Fruit fly (Drosophila melanogaster) whole organism, embryonic: ENCODE measurements around the gene CG14062.

ENCODE experiments used
- Awh ChIP-seq: fragments of 200-800 bp; sonication (Bioruptor generic); IDR thresholded peaks from 2 replicates; pipeline ENCODE4, ENCODE4 v1.3.6; 2022; ENCODE audit warnings: missing biosample characterization, missing genetic modification characterization
- BtbVII ChIP-seq: fragments of 200-800 bp; sonication (Bioruptor generic); optimal IDR thresholded peaks from 3 replicates; lab custom pipeline; 2017; ENCODE audit warnings: missing biosample characterization, mild to moderate bottlenecking, missing genetic modification characterization
- CG10462 ChIP-seq: fragments of 200-800 bp; sonication (Bioruptor generic); optimal IDR thresholded peaks from 2 replicates; lab custom pipeline; 2016; ENCODE audit warnings: missing biosample characterization, missing genetic modification characterization
- CG12219 ChIP-seq: fragments of 200-800 bp; sonication (Bioruptor generic); optimal IDR thresholded peaks from 3 replicates; lab custom pipeline; 2018; ENCODE audit warnings: missing biosample characterization, mild to moderate bottlenecking, missing genetic modification characterization
- CG13287 ChIP-seq: fragments of 200-800 bp; sonication (Bioruptor generic); IDR thresholded peaks from 2 replicates; pipeline ENCODE4 v1.3.6; 2022; ENCODE audit warnings: missing biosample characterization, missing genetic modification characterization; ENCODE audit not compliant: partially characterized antibody
- CG13775 ChIP-seq: fragments of 200-800 bp; sonication (Bioruptor generic); optimal IDR thresholded peaks from 3 replicates; lab custom pipeline; 2017; ENCODE audit warnings: missing biosample characterization, mild to moderate bottlenecking, missing genetic modification characterization
- CG17612 ChIP-seq: fragments of 200-800 bp; sonication (Bioruptor generic); IDR thresholded peaks from 2 replicates; pipeline ENCODE4 v1.3.6; 2022; ENCODE audit warnings: missing biosample characterization, missing genetic modification characterization
- CG2202 ChIP-seq: fragments of 200-800 bp; sonication (Bioruptor generic); optimal IDR thresholded peaks from 2 replicates; lab custom pipeline; 2018; ENCODE audit warnings: missing biosample characterization, mild to moderate bottlenecking, missing genetic modification characterization
- CG2889 ChIP-seq: fragments of 200-800 bp; sonication (Bioruptor generic); IDR thresholded peaks from 3 replicates; pipeline ENCODE4 v1.3.6; 2022; ENCODE audit warnings: missing biosample characterization, missing genetic modification characterization
- CG5180 ChIP-seq: fragments of 200-800 bp; sonication (Bioruptor generic); optimal IDR thresholded peaks from 3 replicates; lab custom pipeline; 2017; ENCODE audit warnings: missing biosample characterization, missing genetic modification characterization, mild to moderate bottlenecking, moderate library complexity, missing genetic modification reagents
- CG8478 ChIP-seq: fragments of >200 bp; optimal IDR thresholded peaks from 2 replicates; lab custom pipeline; 2018
- CG9932 ChIP-seq: fragments of 200-800 bp; sonication (Bioruptor generic); IDR thresholded peaks from 2 replicates; pipeline ENCODE4 v1.3.6; 2022; ENCODE audit warnings: missing biosample characterization, missing genetic modification characterization
- D ChIP-seq, 2 experiments: fragments of 200-800 bp in 1 of 2; fragments of >200 bp in 1 of 2; sonication (Bioruptor generic) in 1 of 2; optimal IDR thresholded peaks; 2 replicates in 1 of 2; 3 replicates in 1 of 2; lab custom pipeline; 2017; ENCODE audit warnings: mild to moderate bottlenecking in 1 of 2, missing biosample characterization in 1 of 2, missing genetic modification characterization in 1 of 2, missing genetic modification reagents in 1 of 2
- Dip2 ChIP-seq: fragments of 200-800 bp; sonication (Bioruptor generic); IDR thresholded peaks from 2 replicates; pipeline ENCODE4 v1.3.6; 2022; ENCODE audit warnings: missing biosample characterization, missing genetic modification characterization
- Dp ChIP-seq: fragments of 200-800 bp; sonication (Bioruptor generic); optimal IDR thresholded peaks from 2 replicates; lab custom pipeline; 2018; ENCODE audit warnings: missing biosample characterization, mild to moderate bottlenecking, missing genetic modification characterization, moderate library complexity
- Eip74EF ChIP-seq, 2 experiments: fragments of 200-800 bp in 1 of 2; fragments of >200 bp in 1 of 2; sonication (Bioruptor generic) in 1 of 2; optimal IDR thresholded peaks; 2 replicates each; lab custom pipeline; 2017 to 2019; ENCODE audit warnings: missing biosample characterization in 2 of 2, missing genetic modification characterization in 2 of 2, mild to moderate bottlenecking in 1 of 2, moderate library complexity in 1 of 2
- H15 ChIP-seq: fragments of 200-800 bp; sonication (Bioruptor generic); IDR thresholded peaks from 3 replicates; pipeline ENCODE4 v1.3.6; 2022; ENCODE audit warnings: missing biosample characterization, missing genetic modification characterization
- Hey ChIP-seq: fragments of 200-800 bp; sonication (Bioruptor generic); optimal IDR thresholded peaks from 3 replicates; lab custom pipeline; 2018; ENCODE audit warnings: missing biosample characterization, mild to moderate bottlenecking, missing genetic modification characterization
- HmgD ChIP-seq: fragments of 200-800 bp; sonication (Bioruptor generic); optimal IDR thresholded peaks from 3 replicates; lab custom pipeline; 2016; ENCODE audit warnings: missing biosample characterization, missing genetic modification characterization
- Hr78 ChIP-seq, 2 experiments: fragments of 200-800 bp in 1 of 2; fragments of >200 bp in 1 of 2; sonication (Bioruptor generic) in 1 of 2; optimal IDR thresholded peaks; 2 replicates each; lab custom pipeline; 2017 to 2019; ENCODE audit warnings: missing biosample characterization in 2 of 2, missing genetic modification characterization in 2 of 2, mild to moderate bottlenecking in 1 of 2, moderate library complexity in 1 of 2
- Med ChIP-seq: fragments of 200-800 bp; sonication (Bioruptor generic); peaks from one replicate; lab custom pipeline; 2016; ENCODE audit warnings: missing biosample characterization, missing genetic modification characterization, mild to moderate bottlenecking, inconsistent platforms, moderate library complexity
- NC2α ChIP-seq: fragments of 200-800 bp; sonication (Bioruptor generic); optimal IDR thresholded peaks from 2 replicates; lab custom pipeline; 2016; ENCODE audit warnings: missing biosample characterization, missing genetic modification characterization
- Opbp ChIP-seq: fragments of 200-800 bp; sonication (Bioruptor generic); IDR thresholded peaks from 3 replicates; pipeline ENCODE4 v1.3.6; 2022; ENCODE audit warnings: missing biosample characterization, missing genetic modification characterization; ENCODE audit not compliant: partially characterized antibody
- Rx ChIP-seq: fragments of 200-800 bp; sonication (Bioruptor generic); IDR thresholded peaks from 2 replicates; pipeline ENCODE4 v1.3.6; 2022; ENCODE audit warnings: missing biosample characterization, missing genetic modification characterization
- Spps ChIP-seq: fragments of 200-800 bp; sonication (Bioruptor generic); optimal IDR thresholded peaks from 2 replicates; lab custom pipeline; 2018; ENCODE audit warnings: missing biosample characterization, mild to moderate bottlenecking, missing genetic modification characterization
- Usf ChIP-seq: fragments of 200-800 bp; sonication (Bioruptor generic); optimal IDR thresholded peaks from 2 replicates; lab custom pipeline; 2017; ENCODE audit warnings: missing genotype, missing biosample characterization, missing genetic modification characterization
- Vsx1 ChIP-seq: fragments of 200-800 bp; sonication (Bioruptor generic); optimal IDR thresholded peaks from 2 replicates; lab custom pipeline; 2017; ENCODE audit warnings: missing biosample characterization, mild to moderate bottlenecking, missing genetic modification characterization, missing genetic modification reagents
- Xbp1 ChIP-seq: fragments of 200-800 bp; sonication (Bioruptor generic); optimal IDR thresholded peaks from 3 replicates; lab custom pipeline; 2016; ENCODE audit warnings: missing biosample characterization, mild to moderate bottlenecking, missing genetic modification characterization
- aop ChIP-seq: fragments of 200-800 bp; sonication (Bioruptor generic); IDR thresholded peaks from 2 replicates; pipeline ENCODE4 v1.3.6; 2022; ENCODE audit warnings: missing biosample characterization, missing genetic modification characterization
- bsh ChIP-seq, 2 experiments: fragments of 200-800 bp; sonication (Bioruptor generic); optimal IDR thresholded peaks; 2 replicates each; lab custom pipeline; 2017 to 2018; ENCODE audit warnings: mild to moderate bottlenecking in 2 of 2, missing biosample characterization in 2 of 2, missing genetic modification characterization in 2 of 2, moderate library complexity in 1 of 2
- chinmo ChIP-seq: fragments of 200-800 bp; sonication (Bioruptor generic); IDR thresholded peaks from 4 replicates; pipeline ENCODE4 v1.3.6; 2022; ENCODE audit warnings: missing biosample characterization, missing genetic modification characterization; ENCODE audit not compliant: partially characterized antibody
- chm ChIP-seq: fragments of 200-800 bp; sonication (Bioruptor generic); IDR thresholded peaks from 2 replicates; pipeline ENCODE4 v1.3.6; 2022; ENCODE audit warnings: missing biosample characterization, missing genetic modification characterization
- dati ChIP-seq: fragments of 200-800 bp; sonication (Bioruptor generic); IDR thresholded peaks from 2 replicates; pipeline ENCODE4 v1.3.6; 2022; ENCODE audit warnings: missing biosample characterization, missing genetic modification characterization
- dpn ChIP-seq, 2 experiments: fragments of 200-800 bp; sonication (Bioruptor generic); optimal IDR thresholded peaks; 3 replicates each; lab custom pipeline; 2016; ENCODE audit warnings: missing biosample characterization in 2 of 2, missing genetic modification characterization in 2 of 2
- eyg ChIP-seq: fragments of 200-800 bp; sonication (Bioruptor generic); optimal IDR thresholded peaks from 3 replicates; lab custom pipeline; 2016; ENCODE audit warnings: missing biosample characterization, missing genetic modification characterization
- gcm2 ChIP-seq: fragments of 200-800 bp; sonication (Bioruptor generic); optimal IDR thresholded peaks from 2 replicates; lab custom pipeline; 2016; ENCODE audit warnings: missing biosample characterization, missing genetic modification characterization
- jigr1 ChIP-seq: fragments of 200-800 bp; sonication (Bioruptor generic); IDR thresholded peaks from 3 replicates; pipeline ENCODE4 v1.3.6; 2022; ENCODE audit warnings: missing biosample characterization, missing genetic modification characterization
- repo ChIP-seq: fragments of 200-800 bp; sonication (Bioruptor generic); optimal IDR thresholded peaks from 2 replicates; lab custom pipeline; 2016; ENCODE audit warnings: missing biosample characterization, missing genetic modification characterization
- sc ChIP-seq, 3 experiments: fragments of >200 bp in 2 of 3; fragments of 200-800 bp in 1 of 3; sonication (Bioruptor generic) in 1 of 3; optimal IDR thresholded peaks; 2 replicates in 2 of 3; 3 replicates in 1 of 3; lab custom pipeline; 2017; ENCODE audit warnings: mild to moderate bottlenecking in 1 of 3, missing biosample characterization in 1 of 3, missing genetic modification characterization in 1 of 3, missing genetic modification reagents in 1 of 3
- sd ChIP-seq: fragments of 200-800 bp; sonication (Bioruptor generic); optimal IDR thresholded peaks from 3 replicates; lab custom pipeline; 2018; ENCODE audit warnings: missing biosample characterization, mild to moderate bottlenecking, missing genetic modification characterization, moderate library complexity
- sens ChIP-seq: fragments of 200-800 bp; sonication (Bioruptor generic); peaks from one replicate; lab custom pipeline; 2016; ENCODE audit warnings: missing biosample characterization, missing genetic modification characterization
- sens-2 ChIP-seq: fragments of 200-800 bp; sonication (Bioruptor generic); IDR thresholded peaks from 2 replicates; pipeline ENCODE4 v1.3.6; 2022; ENCODE audit warnings: missing biosample characterization, missing genetic modification characterization
- sr ChIP-seq: fragments of 200-800 bp; sonication (Bioruptor generic); IDR thresholded peaks from 3 replicates; pipeline ENCODE4 v1.3.6; 2022; ENCODE audit warnings: missing biosample characterization, missing genetic modification characterization
- tgo ChIP-seq: fragments of 200-800 bp; sonication (Bioruptor generic); IDR thresholded peaks from 3 replicates; pipeline ENCODE4 v1.3.6; 2022; ENCODE audit warnings: missing biosample characterization, missing genetic modification characterization
- tio ChIP-seq: fragments of 200-800 bp; sonication (Bioruptor generic); optimal IDR thresholded peaks from 2 replicates; lab custom pipeline; 2017; ENCODE audit warnings: missing biosample characterization, missing genetic modification characterization, inconsistent platforms
- vvl ChIP-seq: fragments of 200-800 bp; sonication (Bioruptor generic); IDR thresholded peaks from 2 replicates; pipeline ENCODE4 v1.3.6; 2022; ENCODE audit warnings: missing biosample characterization, missing genetic modification characterization
- z ChIP-seq: fragments of 200-800 bp; sonication (Bioruptor generic); IDR thresholded peaks from 3 replicates; pipeline ENCODE4 v1.3.6; 2022; ENCODE audit warnings: missing biosample characterization, missing genetic modification characterization

The CG14062 gene

DNA sequence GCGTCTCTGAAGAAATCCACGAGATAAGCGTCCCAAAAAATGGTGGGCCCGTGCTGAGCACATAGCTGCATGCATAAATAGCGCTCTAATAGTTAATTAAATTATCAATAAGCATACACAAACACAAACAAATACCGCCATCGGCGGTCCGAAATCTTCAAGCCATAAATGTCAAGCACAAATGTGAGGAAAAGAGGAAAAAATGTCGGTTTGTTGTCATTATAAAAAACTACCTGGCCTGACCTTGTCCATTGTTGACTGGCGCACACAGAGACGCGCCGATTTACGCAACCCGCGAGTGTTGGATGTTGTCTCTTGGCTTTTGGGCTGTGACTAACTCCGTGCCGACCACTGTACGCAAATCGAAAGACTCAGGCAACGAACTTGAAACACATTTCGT is 45.3 kb upstream of the CG14062 start (continued):
- no peak for TF ChIP-seq CG2202
- peak; percentile 1 for TF ChIP-seq Vsx1 (GFP tag; lab: Kevin White, UChicago)
- TF ChIP-seq CG13775 (GFP tag; lab: Kevin White, UChicago) = no peak
- no peak for TF ChIP-seq dpn (GFP tag; optimal IDR thresholded peaks at IDR 0.05; lab: Kevin White, UChicago)
- TF ChIP-seq Xbp1 (GFP tag; lab: Kevin White, UChicago) = no peak
- no peak; the same call in 1 of the 2 replicates for TF ChIP-seq chm (GFP tag; lab: Robert Waterston, UW)
- TF ChIP-seq CG2889 (GFP tag; lab: Robert Waterston, UW) = no peak
- TF ChIP-seq Dip2 (GFP tag; lab: Robert Waterston, UW) = no peak
- TF ChIP-seq Hey (tag; lab: Kevin White, UChicago) = no peak
- TF ChIP-seq Awh = 0 out of 2 replicates have a peak, but pooled peaks have one; percentile 40
- peak in 1 of 2 experiments; percentile 52 for TF ChIP-seq Eip74EF (GFP tag; optimal IDR thresholded peaks at IDR 0.05; lab: Kevin White, UChicago)
- TF ChIP-seq sd (tag; lab: Kevin White, UChicago) = peak; percentile 71
- no peak for TF ChIP-seq jigr1 (GFP tag; lab: Robert Waterston, UW)
- no peak for TF ChIP-seq CG12219 (GFP tag; lab: Kevin White, UChicago)
- TF ChIP-seq Med = peak; percentile 31
- no peak for TF ChIP-seq HmgD
- TF ChIP-seq tio (GFP tag; lab: Kevin White, UChicago) = no peak
- TF ChIP-seq CG10462 (GFP tag; lab: Kevin White, UChicago) = no peak
- TF ChIP-seq Usf (GFP tag; lab: Kevin White, UChicago) = no peak
- TF ChIP-seq BtbVII = no peak
- no peak for TF ChIP-seq sc (optimal IDR thresholded peaks at IDR 0.05; lab: Kevin White, UChicago)
- no peak for TF ChIP-seq sc (GFP tag; optimal IDR thresholded peaks at IDR 0.05; lab: Kevin White, UChicago)
- TF ChIP-seq D (optimal IDR thresholded peaks at IDR 0.05; lab: Kevin White, UChicago) = no peak
- TF ChIP-seq D (GFP tag; optimal IDR thresholded peaks at IDR 0.05; lab: Kevin White, UChicago) = no peak
- no peak for TF ChIP-seq NC2α (GFP tag; lab: Kevin White, UChicago)
- TF ChIP-seq aop (GFP tag; lab: Robert Waterston, UW) = no peak
- TF ChIP-seq CG17612 = no peak
- TF ChIP-seq dati (GFP tag; lab: Robert Waterston, UW) = no peak
- TF ChIP-seq bsh (GFP tag; optimal IDR thresholded peaks at IDR 0.05; lab: Kevin White, UChicago) = no peak
- TF ChIP-seq sens (GFP tag; lab: Kevin White, UChicago) = peak; percentile 54

DNA sequence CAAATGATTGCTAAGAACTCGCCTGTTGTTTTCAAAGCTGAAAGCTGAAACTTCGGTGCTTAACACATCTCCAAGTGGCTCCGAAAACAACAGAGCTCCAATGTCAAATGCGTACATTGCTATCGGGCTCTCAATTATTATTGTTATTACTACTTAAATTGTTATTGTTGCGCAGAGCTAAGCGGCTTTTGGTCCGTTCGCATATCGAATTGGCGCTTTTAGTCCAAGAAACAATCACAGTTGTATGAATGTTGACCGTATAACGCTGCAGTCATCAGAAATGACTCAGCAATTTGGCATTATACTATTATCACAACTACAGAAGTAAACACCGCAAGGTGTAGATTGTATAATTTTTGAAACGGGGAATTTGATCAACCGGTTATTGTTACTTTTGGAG is 42.9 kb upstream of the CG14062 start:
- TF ChIP-seq repo (no peak), sens (GFP tag; lab: Kevin White, UChicago) (peak; percentile 59), chinmo (GFP tag; lab: Robert Waterston, UW) (0 out of 4 replicates have a peak, but pooled peaks have one; percentile 64)

DNA sequence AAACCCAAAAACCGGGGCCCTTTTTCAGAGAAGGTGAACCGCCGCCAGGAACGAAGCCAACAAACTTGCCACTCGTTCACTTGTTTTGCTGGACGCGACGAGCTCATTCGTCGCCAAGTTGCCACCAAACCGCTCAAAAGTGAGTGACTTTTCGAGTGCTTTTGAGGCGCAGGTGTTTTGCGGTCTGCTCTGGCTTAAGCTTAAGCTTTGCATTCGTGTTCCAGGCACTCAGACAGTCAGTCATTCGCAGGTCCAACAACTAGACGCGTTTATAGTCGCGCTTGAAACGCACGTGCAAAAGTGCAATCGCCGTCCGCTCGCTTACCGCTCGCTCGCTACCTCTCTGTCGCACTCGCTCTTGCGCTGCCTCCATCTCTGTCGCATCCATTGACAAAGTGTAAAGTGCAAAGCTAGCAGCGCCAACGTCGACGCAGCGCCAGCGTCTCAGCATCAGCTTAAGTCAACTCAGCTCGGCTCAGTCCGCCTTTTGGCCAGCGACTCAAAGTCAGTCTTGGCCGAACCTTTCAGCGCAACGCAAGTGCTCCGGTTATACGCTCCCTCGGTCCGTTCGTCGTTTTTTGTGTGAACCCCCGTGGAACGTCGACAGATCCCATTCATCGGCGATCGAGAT is 39.3 kb upstream of the CG14062 start:
- TF ChIP-seq H15 (GFP tag; lab: Robert Waterston, UW) (no peak), gcm2 (GFP tag; lab: Kevin White, UChicago) (no peak), Spps (tag; lab: Kevin White, UChicago) (no peak), chinmo (GFP tag; lab: Robert Waterston, UW) (peak; percentile 98), CG5180 (GFP tag; lab: Kevin White, UChicago) (peak; percentile 0), CG13287 (0 out of 2 replicates have a peak, but pooled peaks have one; percentile 10), sens-2 (no peak), CG8478 (lab: Kevin White, UChicago) (peak; percentile 73), Hr78 (GFP tag; optimal IDR thresholded peaks at IDR 0.05; lab: Kevin White, UChicago) (peak in 1 of 2 experiments; percentile 46), Rx (no peak), sr (GFP tag; lab: Robert Waterston, UW) (0 out of 3 replicates have a peak, but pooled peaks have one; percentile 6), CG9932 (no peak), tgo (no peak), eyg (GFP tag; lab: Kevin White, UChicago) (no peak), Dp (GFP tag; lab: Kevin White, UChicago) (no peak), Med (peak; percentile 67), z (GFP tag; lab: Robert Waterston, UW) (peak; percentile 93), Opbp (GFP tag; lab: Robert Waterston, UW) (0 out of 3 replicates have a peak, but pooled peaks have one; percentile 20), vvl (GFP tag; lab: Robert Waterston, UW) (0 out of 2 replicates have a peak, but pooled peaks have one; percentile 15)
